Fruit fly (Drosophila melanogaster): ENCODE results near the gene CG4598.

The CG4598 gene

DNA sequence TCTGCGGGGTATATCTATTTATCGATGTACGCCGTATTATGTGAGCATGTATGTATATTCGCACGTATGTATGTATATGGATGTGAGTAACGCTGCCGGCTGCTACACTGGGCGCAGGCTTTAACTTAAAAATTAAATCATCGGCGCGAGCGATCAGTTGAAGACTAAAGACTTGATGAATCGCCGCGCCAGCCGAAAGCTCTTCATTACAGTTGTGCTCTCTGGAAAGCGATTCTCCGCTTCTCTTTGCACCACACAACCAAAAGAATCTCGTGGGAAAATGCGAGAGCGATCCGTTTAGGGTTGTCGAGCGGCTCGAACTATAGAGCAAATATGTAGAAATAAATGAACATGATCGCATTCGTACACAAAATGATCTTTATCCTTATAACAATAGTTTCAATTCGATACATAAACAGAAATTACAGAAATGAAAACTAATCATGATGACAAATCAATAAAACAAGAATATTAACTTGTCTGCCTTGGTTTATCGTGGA lies 9.9 kb upstream of the CG4598 start, which contains the start of gene CG13124 (continued):
- no peak for TF ChIP-seq CG6683 (GFP tag; optimal IDR thresholded peaks at IDR 0.05)
- peak; percentile 24 for TF ChIP-seq CG7839 (tag; optimal IDR thresholded peaks at IDR 0.05)
- TF ChIP-seq CG10267 (tag; optimal IDR thresholded peaks at IDR 0.05): peak; percentile 0
- no peak for TF ChIP-seq CG2199 (GFP tag; IDR thresholded peaks at IDR 0.05)
- TF ChIP-seq ATbp (GFP tag; optimal IDR thresholded peaks at IDR 0.05): peak; percentile 16
- peak; percentile 21 for TF ChIP-seq her (GFP tag; optimal IDR thresholded peaks at IDR 0.05)
- peak; percentile 5 for TF ChIP-seq CG11504 (tag; optimal IDR thresholded peaks at IDR 0.05)
- TF ChIP-seq sens-2 (GFP tag; IDR thresholded peaks at IDR 0.05): 0 out of 2 replicates have a peak, but pooled peaks have one; percentile 10
- peak; percentile 25; the same call in 1 of the 2 replicates for TF ChIP-seq NFAT (GFP tag; IDR thresholded peaks at IDR 0.05)
- no peak for TF ChIP-seq dati (GFP tag; IDR thresholded peaks at IDR 0.05)
- peak; percentile 13 for TF ChIP-seq CG3281 (GFP tag; optimal IDR thresholded peaks at IDR 0.05)
- no peak for TF ChIP-seq CG2889 (GFP tag; IDR thresholded peaks at IDR 0.05)
- TF ChIP-seq Dbx (GFP tag; IDR thresholded peaks at IDR 0.05): peak; percentile 42; the same call in 1 of the 3 replicates
- no peak for TF ChIP-seq CG10209 (GFP tag; optimal IDR thresholded peaks at IDR 0.05)
- TF ChIP-seq kay (GFP tag; optimal IDR thresholded peaks at IDR 0.05): peak; percentile 43
- peak; percentile 34 for TF ChIP-seq Deaf1 (tag; optimal IDR thresholded peaks at IDR 0.05)
- TF ChIP-seq CG33213 (GFP tag; optimal IDR thresholded peaks at IDR 0.05): no peak
- TF ChIP-seq CG17385 (GFP tag; optimal IDR thresholded peaks at IDR 0.05): peak; percentile 58
- TF ChIP-seq Adf1 (GFP tag; IDR thresholded peaks at IDR 0.05): peak; percentile 42; the same call in 1 of the 2 replicates
- no peak for TF ChIP-seq croc (GFP tag; conservative IDR thresholded peaks at IDR 0.05)
- TF ChIP-seq Antp (GFP tag; optimal IDR thresholded peaks at IDR 0.05): no peak
- TF ChIP-seq Camta (GFP tag; optimal IDR thresholded peaks at IDR 0.05): no peak
- TF ChIP-seq gem (tag; optimal IDR thresholded peaks at IDR 0.05): peak; percentile 37
- no peak for TF ChIP-seq CG14710 (tag; optimal IDR thresholded peaks at IDR 0.05)
- peak; percentile 44 for TF ChIP-seq CG15269 (tag; optimal IDR thresholded peaks at IDR 0.05)
- no peak for TF ChIP-seq hkb (optimal IDR thresholded peaks at IDR 0.05)
- TF ChIP-seq hkb (GFP tag; IDR thresholded peaks at IDR 0.05): peak; percentile 24
- TF ChIP-seq mam (GFP tag; optimal IDR thresholded peaks at IDR 0.05): peak; percentile 8
- peak; percentile 10 for TF ChIP-seq Jarid2 (GFP tag; optimal IDR thresholded peaks at IDR 0.05)
- peak; percentile 53 for TF ChIP-seq CG12769 (tag; optimal IDR thresholded peaks at IDR 0.05)
- peak; percentile 23; the same call in 1 of the 3 replicates for TF ChIP-seq CG11695 (GFP tag; IDR thresholded peaks at IDR 0.05)
- TF ChIP-seq zen (tag; optimal IDR thresholded peaks at IDR 0.05): no peak
- TF ChIP-seq pan (optimal IDR thresholded peaks at IDR 0.05): no peak
- TF ChIP-seq pan (GFP tag; optimal IDR thresholded peaks at IDR 0.05 in 1 of 2, IDR thresholded peaks at IDR 0.05 in 1 of 2): peak in 1 of 2 experiments; percentile 21
- TF ChIP-seq CG12659 (GFP tag; optimal IDR thresholded peaks at IDR 0.05): peak; percentile 20
- no peak for TF ChIP-seq Aef1 (GFP tag; IDR thresholded peaks at IDR 0.05)
- peak; percentile 34 for TF ChIP-seq Med (GFP tag)
- TF ChIP-seq CG12299 (tag; optimal IDR thresholded peaks at IDR 0.05): peak; percentile 8
- peak; percentile 3 for TF ChIP-seq CG13296 (GFP tag; optimal IDR thresholded peaks at IDR 0.05)
- TF ChIP-seq gfzf (GFP tag; optimal IDR thresholded peaks at IDR 0.05): no peak

DNA sequence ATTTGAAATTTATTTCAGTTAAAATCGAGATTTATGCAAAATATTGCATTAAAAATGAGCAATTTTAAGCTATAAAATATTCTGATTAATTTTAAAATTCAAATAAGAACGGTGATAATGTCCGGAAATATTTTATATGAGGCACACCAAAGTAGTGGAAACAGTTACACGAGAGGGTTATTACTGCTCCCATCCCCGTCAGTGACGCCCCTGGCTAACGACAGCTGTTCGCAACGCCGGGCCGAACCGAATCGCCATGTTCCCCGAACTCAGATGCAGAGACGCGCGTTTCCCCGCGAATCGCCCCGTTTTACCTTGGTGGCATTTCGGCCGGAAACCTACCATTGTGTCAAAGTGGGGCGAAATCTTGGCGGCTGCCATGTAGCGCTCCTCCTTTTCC lies 6.6 kb upstream of the CG4598 start:
- TF ChIP-seq corto (GFP tag; optimal IDR thresholded peaks at IDR 0.05) (no peak), Camta (GFP tag; optimal IDR thresholded peaks at IDR 0.05) (peak; percentile 46), CG8388 (GFP tag; optimal IDR thresholded peaks at IDR 0.05) (peak; percentile 41), org-1 (GFP tag; optimal IDR thresholded peaks at IDR 0.05) (no peak), lab (GFP tag; optimal IDR thresholded peaks at IDR 0.05) (peak; percentile 38), gsb (GFP tag; IDR thresholded peaks at IDR 0.05) (no peak), CG18599 (GFP tag; optimal IDR thresholded peaks at IDR 0.05) (no peak), CoRest (tag; optimal IDR thresholded peaks at IDR 0.05) (no peak), CG3407 (GFP tag; optimal IDR thresholded peaks at IDR 0.05) (no peak), CG1792 (GFP tag; optimal IDR thresholded peaks at IDR 0.05) (no peak), ci (GFP tag; IDR thresholded peaks at IDR 0.05) (peak; percentile 73; the same call in 2 of the 3 replicates), CTCF (GFP tag; optimal IDR thresholded peaks at IDR 0.05) (no peak), sna (GFP tag; IDR thresholded peaks at IDR 0.05; ENCODE audit: partially characterized antibody) (no peak), Antp (GFP tag; optimal IDR thresholded peaks at IDR 0.05) (peak; percentile 35), cas (GFP tag; IDR thresholded peaks at IDR 0.05) (no peak)

Measured in whole organism, embryonic.